Worm (Caenorhabditis elegans) whole organism, L4/young adult: ENCODE results near the gene ZK1240.9.

Experiments
- W03F9.2 ChIP-seq: fragments of 150-350 bp; optimal IDR thresholded peaks from 2 replicates; lab custom pipeline; 2014; ENCODE audit warnings: missing biosample characterization, missing genetic modification characterization
- him-1 ChIP-seq: sonication (generic microtip); optimal IDR thresholded peaks from 2 replicates; lab custom pipeline; 2016; ENCODE audit warnings: missing genotype, missing genetic modification reagents, missing genetic modification characterization, missing compliant biosample characterization

DNA sequence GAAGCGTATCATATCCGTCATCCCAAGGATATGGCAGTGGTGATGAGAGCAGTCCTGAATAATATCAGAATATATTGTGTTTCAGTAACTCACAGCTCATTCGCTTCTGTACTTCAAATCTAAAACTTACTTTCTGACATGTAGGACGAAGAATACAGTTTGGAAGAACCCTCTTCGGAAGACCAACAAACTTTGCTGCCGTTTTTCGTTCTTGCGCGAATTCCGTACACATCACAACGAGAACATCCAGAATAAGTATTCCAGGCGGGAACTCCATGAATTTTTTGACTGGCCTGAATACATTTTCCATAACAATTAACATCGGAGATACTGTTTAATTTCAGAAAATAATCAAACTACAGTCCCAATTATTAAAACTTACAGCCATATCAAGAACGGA, 40.6 kb upstream of the ZK1240.9 start, which contains the start of gene K09F6.15:
- no peak for TF ChIP-seq him-1
- TF ChIP-seq W03F9.2 (tag; lab: Kevin White, UChicago) = no peak
